Worm (Caenorhabditis elegans) whole organism, L4 larva: ENCODE data around the gene srbc-76.

ENCODE experiments used
- F49E8.2 ChIP-seq: sonication (generic microtip); optimal IDR thresholded peaks from 2 replicates; lab custom pipeline; 2016; ENCODE audit warnings: missing compliant biosample characterization, mild to moderate bottlenecking, missing genetic modification characterization, borderline replicate concordance
- ceh-20 ChIP-seq: fragments of 200-800 bp; sonication (Bioruptor generic); IDR thresholded peaks from 2 replicates; pipeline ENCODE4 v1.3.6; 2022; ENCODE audit warnings: missing genetic modification reagents, missing genetic modification characterization, missing compliant biosample characterization
- mdt-29 ChIP-seq: fragments of 200-800 bp; sonication (Bioruptor generic); IDR thresholded peaks from 2 replicates; pipeline ENCODE4 v1.3.6; 2022; ENCODE audit warnings: missing genetic modification reagents, missing genetic modification characterization, missing compliant biosample characterization
- nhr-237 ChIP-seq: sonication (generic microtip); optimal IDR thresholded peaks from 2 replicates; lab custom pipeline; 2017; ENCODE audit warnings: missing biosample characterization, missing genetic modification characterization
- nhr-25 ChIP-seq: sonication (generic microtip); optimal IDR thresholded peaks from 2 replicates; lab custom pipeline; 2017; ENCODE audit warnings: missing genetic modification characterization, mild to moderate bottlenecking, missing compliant biosample characterization, antibody characterized with exemption, moderate library complexity, borderline replicate concordance; ENCODE audit not compliant: insufficient read depth
- php-3 ChIP-seq: fragments of 200-800 bp; sonication (Bioruptor generic); IDR thresholded peaks from 2 replicates; pipeline ENCODE4 v1.3.6; 2022; ENCODE audit warnings: missing genetic modification reagents, missing genetic modification characterization, missing compliant biosample characterization
- saeg-2 ChIP-seq: fragments of 200-800 bp; sonication (Bioruptor generic); IDR thresholded peaks from 2 replicates; pipeline ENCODE4 v1.3.6; 2022; ENCODE audit warnings: missing genetic modification reagents, missing genetic modification characterization, missing compliant biosample characterization
- snpc-4 ChIP-seq: fragments of 150-350 bp; optimal IDR thresholded peaks from 2 replicates; lab custom pipeline; 2014; ENCODE audit warnings: missing biosample characterization, missing genetic modification characterization
- unc-62 ChIP-seq, 3 experiments: fragments of 150-350 bp in 1 of 3; sonication (generic microtip); optimal IDR thresholded peaks in 2 of 3; peaks in 1 of 3; 1 replicate in 1 of 3; 2 replicates in 2 of 3; lab custom pipeline; 2014 to 2017; ENCODE audit warnings: missing biosample characterization in 3 of 3, missing genetic modification characterization in 3 of 3, missing genetic modification reagents in 3 of 3, missing genotype in 1 of 3

- no peak for TF ChIP-seq nhr-25
- no peak for TF ChIP-seq snpc-4 (tag; lab: Kevin White, UChicago)
- no peak for TF ChIP-seq unc-62 (GFP tag; optimal IDR thresholded peaks at IDR 0.05 in 1 of 2; lab: Kevin White, UChicago)
- no peak for TF ChIP-seq unc-62 (tag; optimal IDR thresholded peaks at IDR 0.05; lab: Kevin White, UChicago)
- no peak for TF ChIP-seq nhr-237 (tag; lab: Kevin White, UChicago)
- TF ChIP-seq mdt-29 = no peak
- TF ChIP-seq ceh-20 = no peak
- TF ChIP-seq F49E8.2 (tag; lab: Kevin White, UChicago) = no peak
- TF ChIP-seq saeg-2 (GFP tag; lab: Robert Waterston, UW) = no peak
- no peak for TF ChIP-seq php-3 (GFP tag; lab: Robert Waterston, UW)
Measured at ce11 chrV:15274757-15275156, 22.6 kb downstream of the srbc-76 start, which contains the start of gene srw-16.
